Worm (Caenorhabditis elegans): Measurements from ENCODE around the gene T19D12.9.

ce11 chrII:6673894-6674293 lies 19.7 kb upstream of the T19D12.9 start, which contains the start of gene H43E16.1:
- TF ChIP-seq lin-39 (tag; optimal IDR thresholded peaks at IDR 0.05), result no peak
- TF ChIP-seq nhr-12 (tag; optimal IDR thresholded peaks at IDR 0.05), result no peak
- no peak for TF ChIP-seq lin-13 (GFP tag; optimal IDR thresholded peaks at IDR 0.05)
- TF ChIP-seq unc-55 (GFP tag; optimal IDR thresholded peaks at IDR 0.05), result no peak
- no peak for TF ChIP-seq snpc-4 (tag; optimal IDR thresholded peaks at IDR 0.05)
- TF ChIP-seq unc-39 (tag; optimal IDR thresholded peaks at IDR 0.05), result no peak

Data from whole organism, L2 larva.